Worm (Caenorhabditis elegans) whole organism, L2 larva: ENCODE results near the gene pro-2.
A peak's percentile ranks its signal among the peaks of the same experiment; 100 is the strongest.

ENCODE experiments used
- F13H6.1 ChIP-seq: sonication (generic microtip); optimal IDR thresholded peaks from 2 replicates; lab custom pipeline; 2016; ENCODE audit warnings: missing genetic modification characterization, missing compliant biosample characterization
- alr-1 ChIP-seq: fragments of 150-350 bp; optimal IDR thresholded peaks from 2 replicates; lab custom pipeline; 2014; ENCODE audit warnings: missing biosample characterization, missing genetic modification characterization
- blmp-1 ChIP-seq: sonication (generic microtip); optimal IDR thresholded peaks from 2 replicates; lab custom pipeline; 2017; ENCODE audit warnings: missing genetic modification characterization, mild to moderate bottlenecking, missing compliant biosample characterization, antibody characterized with exemption, moderate library complexity; ENCODE audit not compliant: insufficient read depth
- egl-27 ChIP-seq: sonication (generic microtip); optimal IDR thresholded peaks from 3 replicates; lab custom pipeline; 2017; ENCODE audit warnings: missing biosample characterization, missing genetic modification reagents, missing genetic modification characterization
- lin-11 ChIP-seq: fragments of 150-350 bp; sonication (generic microtip); optimal IDR thresholded peaks from 2 replicates; lab custom pipeline; 2014; ENCODE audit warnings: missing biosample characterization, missing genetic modification characterization, inconsistent platforms, mixed read lengths
- lsy-2 ChIP-seq, 2 experiments: fragments of 150-350 bp in 1 of 2; sonication (generic microtip) in 1 of 2; optimal IDR thresholded peaks; 2 replicates each; lab custom pipeline; 2014 to 2017; ENCODE audit warnings: missing biosample characterization in 2 of 2, missing genetic modification characterization in 2 of 2
- mdl-1 ChIP-seq, 2 experiments: fragments of 150-350 bp in 1 of 2; sonication (generic microtip) in 1 of 2; optimal IDR thresholded peaks; 2 replicates each; lab custom pipeline; 2017; ENCODE audit warnings: missing biosample characterization in 2 of 2, missing genetic modification characterization in 2 of 2
- nhr-21 ChIP-seq: fragments of 150-350 bp; optimal IDR thresholded peaks from 2 replicates; lab custom pipeline; 2014; ENCODE audit warnings: missing biosample characterization, missing genetic modification characterization
- nhr-77 ChIP-seq: fragments of 150-350 bp; optimal IDR thresholded peaks from 2 replicates; lab custom pipeline; 2014; ENCODE audit warnings: missing biosample characterization, missing genetic modification characterization
- skn-1 ChIP-seq: sonication (generic microtip); optimal IDR thresholded peaks from 2 replicates; lab custom pipeline; 2017; ENCODE audit warnings: missing biosample characterization, missing genetic modification characterization
- unc-55 ChIP-seq: fragments of 150-350 bp; sonication (generic microtip); optimal IDR thresholded peaks from 3 replicates; lab custom pipeline; 2014; ENCODE audit warnings: missing biosample characterization, missing genetic modification reagents, missing genetic modification characterization
- unc-62 ChIP-seq: fragments of 150-350 bp; optimal IDR thresholded peaks from 2 replicates; lab custom pipeline; 2014; ENCODE audit warnings: missing biosample characterization, missing genetic modification reagents, missing genetic modification characterization
- ztf-4 ChIP-seq: fragments of 150-350 bp; optimal IDR thresholded peaks from 2 replicates; lab custom pipeline; 2014; ENCODE audit warnings: missing biosample characterization, missing genetic modification characterization

DNA sequence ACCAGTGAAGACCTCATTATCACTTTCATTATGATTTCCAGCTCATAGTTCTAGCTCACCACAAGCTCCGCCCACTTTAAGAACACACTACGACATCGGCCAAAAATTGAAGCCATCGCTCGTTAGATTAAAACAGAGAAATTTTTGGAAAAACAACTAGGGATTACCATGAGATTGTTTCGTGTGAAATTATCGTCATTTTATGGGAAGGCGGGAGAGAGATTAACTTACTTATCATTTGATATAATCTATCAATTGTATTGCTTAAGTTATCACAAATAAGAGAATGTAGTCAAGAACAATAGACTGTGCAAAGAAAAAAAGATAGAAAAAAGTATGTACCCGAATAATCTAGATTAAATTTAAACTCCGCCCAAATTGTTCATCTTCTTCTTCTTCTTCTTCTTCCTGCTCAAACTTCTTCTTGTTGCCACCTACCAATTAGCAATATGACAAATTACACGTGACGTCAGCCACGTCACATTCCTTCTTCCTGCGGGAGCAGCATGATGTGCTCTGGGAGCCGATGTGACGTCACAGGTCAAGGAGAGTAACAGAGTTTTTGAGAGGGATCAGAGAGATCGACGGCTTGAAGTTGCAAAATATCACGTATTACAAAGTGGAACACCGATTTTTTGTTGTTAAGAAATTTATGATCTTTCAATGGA is 44.7 kb downstream of the pro-2 start, which contains the start of gene nep-26:
- no peak for TF ChIP-seq alr-1
- no peak for TF ChIP-seq mdl-1 (tag; optimal IDR thresholded peaks at IDR 0.05; lab: Kevin White, UChicago)
- no peak for TF ChIP-seq lin-11
- TF ChIP-seq nhr-77, result no peak
- TF ChIP-seq blmp-1, result no peak
- no peak for TF ChIP-seq unc-55
- TF ChIP-seq F13H6.1 (tag; lab: Kevin White, UChicago), result peak; percentile 70
- peak; percentile 83 for TF ChIP-seq ztf-4 (tag; lab: Kevin White, UChicago)
- no peak for TF ChIP-seq nhr-21 (tag; lab: Kevin White, UChicago)
- TF ChIP-seq skn-1, result no peak
- no peak for TF ChIP-seq egl-27
- no peak for TF ChIP-seq unc-62
- peak in 1 of 2 experiments; percentile 66 for TF ChIP-seq lsy-2 (tag; optimal IDR thresholded peaks at IDR 0.05; lab: Kevin White, UChicago)
